Fruit fly (Drosophila melanogaster): ENCODE measurements around the gene CG31097.

Gene CG31097

DNA sequence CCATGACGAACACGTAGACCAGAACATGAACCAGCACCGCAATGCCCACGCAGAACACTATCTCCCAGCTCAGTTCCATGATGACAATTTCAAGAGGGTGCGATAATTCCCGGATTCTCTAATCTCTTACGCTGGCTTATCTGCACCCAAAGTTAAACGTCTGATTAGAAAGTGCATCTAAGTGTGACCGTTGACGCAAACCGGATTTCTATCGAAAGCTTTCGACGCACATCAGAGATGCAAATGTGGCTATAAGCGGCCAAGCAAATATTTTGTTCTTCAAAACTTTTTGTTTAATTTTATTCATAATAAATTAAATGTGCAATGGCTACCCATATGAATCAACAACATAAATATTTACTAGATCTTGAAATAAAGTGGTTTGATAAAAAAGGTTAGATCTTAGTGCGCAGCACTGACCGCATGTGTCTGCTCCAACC is 35.2 kb downstream of the CG31097 start, which contains the start of the genes Kdsr and CG11858 (continued):
- TF ChIP-seq CG12219 (GFP tag; optimal IDR thresholded peaks at IDR 0.05) (no peak), lola (GFP tag; optimal IDR thresholded peaks at IDR 0.05) (peak in 1 of 3 experiments; percentile 53), Atf6 (GFP tag; IDR thresholded peaks at IDR 0.05) (peak; percentile 69), D19B (GFP tag; optimal IDR thresholded peaks at IDR 0.05) (no peak), CG32532 (GFP tag; IDR thresholded peaks at IDR 0.05) (peak; percentile 68), CG18011 (GFP tag; optimal IDR thresholded peaks at IDR 0.05) (peak; percentile 37), kay (GFP tag; optimal IDR thresholded peaks at IDR 0.05) (peak; percentile 35), CG9876 (GFP tag; optimal IDR thresholded peaks at IDR 0.05) (no peak), scrt (GFP tag; optimal IDR thresholded peaks at IDR 0.05) (peak; percentile 33), CG12155 (GFP tag; optimal IDR thresholded peaks at IDR 0.05) (peak; percentile 54), zfh2 (GFP tag; optimal IDR thresholded peaks at IDR 0.05) (peak; percentile 71), Med (GFP tag) (peak; percentile 95), fd102C (GFP tag; optimal IDR thresholded peaks at IDR 0.05) (no peak), gro (GFP tag; optimal IDR thresholded peaks at IDR 0.05) (peak; percentile 58), al (GFP tag; IDR thresholded peaks at IDR 0.05) (peak; percentile 61), CG15696 (tag; optimal IDR thresholded peaks at IDR 0.05) (peak; percentile 42), CG7987 (GFP tag; optimal IDR thresholded peaks at IDR 0.05) (peak; percentile 48), ind (GFP tag; optimal IDR thresholded peaks at IDR 0.05) (peak; percentile 66), BtbVII (GFP tag; optimal IDR thresholded peaks at IDR 0.05) (no peak), Hsf (GFP tag; optimal IDR thresholded peaks at IDR 0.05) (peak; percentile 70), CG8290 (GFP tag; optimal IDR thresholded peaks at IDR 0.05) (peak; percentile 1), CG8290 (tag; optimal IDR thresholded peaks at IDR 0.05) (peak in 1 of 2 experiments; percentile 14), CG2889 (GFP tag; IDR thresholded peaks at IDR 0.05) (peak; percentile 72), bigmax (GFP tag; optimal IDR thresholded peaks at IDR 0.05) (no peak), nerfin-1 (tag; optimal IDR thresholded peaks at IDR 0.05) (peak; percentile 28), unc-4 (GFP tag; IDR thresholded peaks at IDR 0.05; ENCODE audit: partially characterized antibody) (peak; percentile 56; the same call in 1 of the 2 replicates), ase (GFP tag; IDR thresholded peaks at IDR 0.05) (peak; percentile 45; the same call in 1 of the 3 replicates), Poxn (GFP tag; IDR thresholded peaks at IDR 0.05) (no peak), pb (GFP tag; optimal IDR thresholded peaks at IDR 0.05) (peak; percentile 3), CG1602 (GFP tag; optimal IDR thresholded peaks at IDR 0.05) (peak; percentile 12), Rfx (GFP tag; IDR thresholded peaks at IDR 0.05) (peak; percentile 85), H15 (GFP tag; IDR thresholded peaks at IDR 0.05) (peak; percentile 74), CG6689 (GFP tag; IDR thresholded peaks at IDR 0.05) (peak; percentile 63), CG7963 (GFP tag; IDR thresholded peaks at IDR 0.05; ENCODE audit: partially characterized antibody) (no peak), CG10654 (GFP tag; optimal IDR thresholded peaks at IDR 0.05) (peak; percentile 29), CG3163 (GFP tag; optimal IDR thresholded peaks at IDR 0.05) (peak; percentile 19), nmo (GFP tag; optimal IDR thresholded peaks at IDR 0.05) (peak; percentile 75), CG11696 (GFP tag; IDR thresholded peaks at IDR 0.05) (no peak), CG14441 (GFP tag; IDR thresholded peaks at IDR 0.05) (peak; percentile 72), z (GFP tag; IDR thresholded peaks at IDR 0.05) (0 out of 3 replicates have a peak, but pooled peaks have one; percentile 29), CG12769 (tag; optimal IDR thresholded peaks at IDR 0.05) (peak; percentile 68), CG3281 (GFP tag; optimal IDR thresholded peaks at IDR 0.05) (peak; percentile 49), Six4 (GFP tag; optimal IDR thresholded peaks at IDR 0.05) (no peak), pfk (GFP tag; optimal IDR thresholded peaks at IDR 0.05) (no peak), CG30403 (GFP tag; optimal IDR thresholded peaks at IDR 0.05) (peak; percentile 82), CG10959 (GFP tag; IDR thresholded peaks at IDR 0.05) (0 out of 2 replicates have a peak, but pooled peaks have one; percentile 34), croc (GFP tag; conservative IDR thresholded peaks at IDR 0.05) (peak; percentile 39; the same call in 1 of the 3 replicates), Ets97D (GFP tag; optimal IDR thresholded peaks at IDR 0.05) (peak; percentile 71), CG9932 (GFP tag; IDR thresholded peaks at IDR 0.05) (peak; percentile 80), sug (tag; optimal IDR thresholded peaks at IDR 0.05) (peak; percentile 70), Bgb (GFP tag; IDR thresholded peaks at IDR 0.05; ENCODE audit: partially characterized antibody) (no peak)
